Worm (Caenorhabditis elegans) whole organism, young adult: Measurements from ENCODE around the gene ceh-27.

Source experiments
- lin-54 ChIP-seq: fragments of 200-800 bp; sonication (Bioruptor generic); optimal IDR thresholded peaks from 2 replicates; lab custom pipeline; 2018; ENCODE audit warnings: mild to moderate bottlenecking, missing genetic modification characterization, missing compliant biosample characterization
- snpc-3.4 ChIP-seq: sonication (generic microtip); optimal IDR thresholded peaks from 2 replicates; lab custom pipeline; 2017; ENCODE audit warnings: missing genetic modification characterization, mild to moderate bottlenecking, missing compliant biosample characterization, antibody characterized with exemption, moderate library complexity, missing genotype, missing genetic modification reagents

- no peak for TF ChIP-seq lin-54 (GFP tag; lab: Kevin White, UChicago)
- no peak for TF ChIP-seq snpc-3.4 (tag; lab: Kevin White, UChicago)
Observed at ce11 chrV:11667176-11667575, 2.3 kb upstream of the ceh-27 start, which contains the start of gene F46F3.3.
